Worm (Caenorhabditis elegans) whole organism, early embryonic: ENCODE results near the gene srz-101.

ENCODE experiments used
- F13C5.2 ChIP-seq: sonication (generic microtip); optimal IDR thresholded peaks from 2 replicates; lab custom pipeline; 2017; ENCODE audit warnings: mild to moderate bottlenecking, missing genetic modification characterization, inconsistent platforms, missing compliant biosample characterization
- aly-1 ChIP-seq: sonication (generic microtip); optimal IDR thresholded peaks from 2 replicates; lab custom pipeline; 2016; ENCODE audit warnings: missing genetic modification characterization, missing compliant biosample characterization
- ama-1 ChIP-seq: fragments of 150-350 bp; optimal IDR thresholded peaks from 2 replicates; lab custom pipeline; 2014
- ceh-13 ChIP-seq: fragments of 200-800 bp; sonication (Bioruptor generic); optimal IDR thresholded peaks from 2 replicates; lab custom pipeline; 2018; ENCODE audit warnings: mild to moderate bottlenecking, missing genetic modification characterization, missing compliant biosample characterization
- ceh-36 ChIP-seq: sonication (generic microtip); optimal IDR thresholded peaks from 2 replicates; lab custom pipeline; 2016; ENCODE audit warnings: missing genetic modification characterization, inconsistent platforms, missing compliant biosample characterization
- flt-1 ChIP-seq: fragments of 200-800 bp; sonication (Bioruptor generic); IDR thresholded peaks from 2 replicates; pipeline ENCODE4 v1.3.6; 2022; ENCODE audit warnings: missing genetic modification characterization, missing compliant biosample characterization
- hmg-4 ChIP-seq: fragments of 200-800 bp; sonication (Bioruptor generic); optimal IDR thresholded peaks from 2 replicates; lab custom pipeline; 2018; ENCODE audit warnings: mild to moderate bottlenecking, missing genetic modification characterization, missing compliant biosample characterization
- pes-1 ChIP-seq: fragments of 200-800 bp; sonication (Bioruptor generic); IDR thresholded peaks from 2 replicates; pipeline ENCODE4 v1.3.6; 2022; ENCODE audit warnings: missing genetic modification reagents, missing genetic modification characterization, missing compliant biosample characterization
- sea-1 ChIP-seq: fragments of 200-800 bp; sonication (Bioruptor generic); conservative IDR thresholded peaks from 2 replicates; pipeline ENCODE4 v1.3.6; 2022; ENCODE audit warnings: missing genetic modification characterization, missing compliant biosample characterization
- tbx-37 ChIP-seq: fragments of 200-800 bp; sonication (Bioruptor generic); conservative IDR thresholded peaks from 2 replicates; pipeline ENCODE4 v1.3.6; 2022; ENCODE audit warnings: missing genetic modification reagents, missing genetic modification characterization, missing compliant biosample characterization
- tra-4 ChIP-seq: sonication (generic microtip); optimal IDR thresholded peaks from 2 replicates; lab custom pipeline; 2017; ENCODE audit warnings: missing genetic modification characterization, missing compliant biosample characterization

ce11 chrV:16706549-16706948 is 11.9 kb downstream of the srz-101 start, which contains the start of gene clec-9:
- no peak for TF ChIP-seq tbx-37 (GFP tag; lab: Robert Waterston, UW)
- TF ChIP-seq ama-1: no peak
- TF ChIP-seq ceh-36 (tag; lab: Kevin White, UChicago): no peak
- TF ChIP-seq tra-4 (tag; lab: Kevin White, UChicago): no peak
- no peak for TF ChIP-seq F13C5.2 (tag; lab: Kevin White, UChicago)
- no peak for TF ChIP-seq hmg-4 (GFP tag; lab: Kevin White, UChicago)
- TF ChIP-seq pes-1: no peak
- TF ChIP-seq flt-1: no peak
- TF ChIP-seq ceh-13 (GFP tag; lab: Kevin White, UChicago): no peak
- TF ChIP-seq sea-1 (GFP tag; lab: Robert Waterston, UW): no peak
- no peak for TF ChIP-seq aly-1 (tag; lab: Kevin White, UChicago)
